Fruit fly (Drosophila melanogaster): ENCODE measurements around the gene CG7214.

Gene CG7214

dm6 chr2L:7702383-7703188, 42.1 kb downstream of the CG7214 start, which contains the start of gene Tep3 (continued):
- peak; percentile 75 for TF ChIP-seq dsx (GFP tag; optimal IDR thresholded peaks at IDR 0.05; ENCODE audit: poor library complexity, severe bottlenecking)
- peak; percentile 10 for TF ChIP-seq CG9139 (GFP tag; optimal IDR thresholded peaks at IDR 0.05)
- TF ChIP-seq Blimp-1 (GFP tag; optimal IDR thresholded peaks at IDR 0.05): no peak
- TF ChIP-seq CG32006 (GFP tag; optimal IDR thresholded peaks at IDR 0.05): peak; percentile 64
- TF ChIP-seq Hr39 (GFP tag; optimal IDR thresholded peaks at IDR 0.05): peak; percentile 48
- TF ChIP-seq CG10631 (GFP tag; optimal IDR thresholded peaks at IDR 0.05): peak; percentile 53
- TF ChIP-seq Eip93F (GFP tag; optimal IDR thresholded peaks at IDR 0.05): no peak
- no peak for TF ChIP-seq CG1621 (tag; optimal IDR thresholded peaks at IDR 0.05)
- peak; percentile 41 for TF ChIP-seq Met (GFP tag; optimal IDR thresholded peaks at IDR 0.05)
- peak; percentile 46 for TF ChIP-seq CG34406 (GFP tag; optimal IDR thresholded peaks at IDR 0.05)
- peak; percentile 98 for TF ChIP-seq CG3032 (tag; optimal IDR thresholded peaks at IDR 0.05)
- TF ChIP-seq Lpt (GFP tag; optimal IDR thresholded peaks at IDR 0.05): peak; percentile 26

- TF ChIP-seq dac (GFP tag; optimal IDR thresholded peaks at IDR 0.05) (no peak), CG6808 (GFP tag; optimal IDR thresholded peaks at IDR 0.05) (no peak), cyc (GFP tag; optimal IDR thresholded peaks at IDR 0.05) (no peak), CG8119 (GFP tag; IDR thresholded peaks at IDR 0.05) (no peak), CG16779 (tag; optimal IDR thresholded peaks at IDR 0.05) (no peak), OdsH (GFP tag; optimal IDR thresholded peaks at IDR 0.05) (no peak), pdm3 (GFP tag; optimal IDR thresholded peaks at IDR 0.05) (no peak), lz (GFP tag; optimal IDR thresholded peaks at IDR 0.05) (no peak), CG6792 (GFP tag; optimal IDR thresholded peaks at IDR 0.05) (no peak), CG3032 (tag; optimal IDR thresholded peaks at IDR 0.05) (no peak), Hr4 (GFP tag; optimal IDR thresholded peaks at IDR 0.05) (no peak), Eip75B (GFP tag; optimal IDR thresholded peaks at IDR 0.05) (no peak), fd59A (GFP tag; optimal IDR thresholded peaks at IDR 0.05) (no peak), CG11902 (GFP tag; optimal IDR thresholded peaks at IDR 0.05) (no peak), topi (GFP tag; optimal IDR thresholded peaks at IDR 0.05) (no peak), ss (GFP tag; optimal IDR thresholded peaks at IDR 0.05) (no peak), achi (GFP tag; optimal IDR thresholded peaks at IDR 0.05) (no peak), Gug (GFP tag; IDR thresholded peaks at IDR 0.05) (no peak), CG4318 (GFP tag; optimal IDR thresholded peaks at IDR 0.05) (no peak), CG8632 (GFP tag; optimal IDR thresholded peaks at IDR 0.05) (no peak), dsx (GFP tag; optimal IDR thresholded peaks at IDR 0.05; ENCODE audit: poor library complexity, severe bottlenecking) (peak; percentile 27), Smox (GFP tag; optimal IDR thresholded peaks at IDR 0.05) (no peak), CG11762 (GFP tag; optimal IDR thresholded peaks at IDR 0.05; ENCODE audit: insufficient read depth) (no peak), CG9139 (GFP tag; optimal IDR thresholded peaks at IDR 0.05) (peak; percentile 6), CG15336 (GFP tag; IDR thresholded peaks at IDR 0.05) (no peak), salr (GFP tag; optimal IDR thresholded peaks at IDR 0.05) (no peak), Blimp-1 (GFP tag; optimal IDR thresholded peaks at IDR 0.05) (no peak), acj6 (GFP tag; optimal IDR thresholded peaks at IDR 0.05) (no peak), vri (GFP tag; optimal IDR thresholded peaks at IDR 0.05) (no peak), Ets21C (GFP tag; optimal IDR thresholded peaks at IDR 0.05) (no peak), spab (GFP tag; optimal IDR thresholded peaks at IDR 0.05) (no peak), fd85E (GFP tag; optimal IDR thresholded peaks at IDR 0.05) (no peak), CG6276 (GFP tag; optimal IDR thresholded peaks at IDR 0.05) (no peak), Sox15 (GFP tag; optimal IDR thresholded peaks at IDR 0.05) (no peak), svp (GFP tag) (peak; percentile 97), CG34406 (GFP tag; optimal IDR thresholded peaks at IDR 0.05) (no peak), Sox102F (GFP tag; optimal IDR thresholded peaks at IDR 0.05) (peak; percentile 48), Eip78C (GFP tag) (no peak), CG1621 (tag; optimal IDR thresholded peaks at IDR 0.05) (no peak), CG11294 (GFP tag; IDR thresholded peaks at IDR 0.05) (no peak), CG10669 (GFP tag; optimal IDR thresholded peaks at IDR 0.05) (no peak), Met (GFP tag; optimal IDR thresholded peaks at IDR 0.05) (no peak), Hr39 (GFP tag; optimal IDR thresholded peaks at IDR 0.05) (no peak), CG10631 (GFP tag; optimal IDR thresholded peaks at IDR 0.05) (no peak), Lpt (GFP tag; optimal IDR thresholded peaks at IDR 0.05) (no peak)
These were observed 43.2 kb downstream of the CG7214 start, which contains the start of gene Tep2 for dm6 chr2L:7701417-7701816. TSS of gene Tep2 (minus strand) at chr2L:7701601.
